Worm (Caenorhabditis elegans) whole organism, young adult: Measurements from ENCODE around the gene F56C9.8.

Experiments used
- B0019.2 ChIP-seq: fragments of 200-800 bp; sonication (Bioruptor generic); conservative IDR thresholded peaks from 2 replicates; pipeline ENCODE4 v1.3.6; 2022; ENCODE audit warnings: missing genetic modification reagents, missing genetic modification characterization, missing compliant biosample characterization
- B0261.1 ChIP-seq: sonication (generic microtip); optimal IDR thresholded peaks from 2 replicates; lab custom pipeline; 2016; ENCODE audit warnings: mild to moderate bottlenecking, missing genetic modification characterization, moderate library complexity, missing compliant biosample characterization
- B0336.3 ChIP-seq: fragments of 200-800 bp; sonication (Bioruptor generic); IDR thresholded peaks from 2 replicates; pipeline ENCODE4 v1.3.6; 2022; ENCODE audit warnings: missing genetic modification characterization, missing compliant biosample characterization
- C06A6.2 ChIP-seq: fragments of 200-800 bp; sonication (Bioruptor generic); conservative IDR thresholded peaks from 2 replicates; pipeline ENCODE4 v1.3.6; 2022; ENCODE audit warnings: missing genetic modification characterization, missing compliant biosample characterization
- F23B12.7 ChIP-seq: sonication (generic microtip); optimal IDR thresholded peaks from 2 replicates; lab custom pipeline; 2017; ENCODE audit warnings: missing genetic modification characterization, mild to moderate bottlenecking, missing compliant biosample characterization, antibody characterized with exemption, moderate library complexity; ENCODE audit not compliant: insufficient read depth
- F33H1.4 ChIP-seq: fragments of 200-800 bp; sonication (Bioruptor generic); IDR thresholded peaks from 2 replicates; pipeline ENCODE4 v1.3.6; 2022; ENCODE audit warnings: missing genetic modification reagents, missing genetic modification characterization, missing compliant biosample characterization
- F37B4.10 ChIP-seq: fragments of 200-800 bp; sonication (Bioruptor generic); IDR thresholded peaks from 2 replicates; pipeline ENCODE4 v1.3.6; 2022; ENCODE audit warnings: missing genetic modification characterization, missing compliant biosample characterization
- F57A8.1 ChIP-seq: fragments of 200-800 bp; sonication (Bioruptor generic); optimal IDR thresholded peaks from 2 replicates; lab custom pipeline; 2018; ENCODE audit warnings: mild to moderate bottlenecking, missing genetic modification characterization, moderate library complexity, missing compliant biosample characterization
- Y56A3A.18 ChIP-seq: fragments of 200-800 bp; sonication (Bioruptor generic); IDR thresholded peaks from 2 replicates; pipeline ENCODE4 v1.3.6; 2022; ENCODE audit warnings: missing genetic modification reagents, missing genetic modification characterization, missing compliant biosample characterization
- aptf-2 ChIP-seq: fragments of 200-800 bp; sonication (Bioruptor generic); conservative IDR thresholded peaks from 2 replicates; pipeline ENCODE4 v1.3.6; 2022; ENCODE audit warnings: missing genetic modification reagents, missing genetic modification characterization, missing compliant biosample characterization
- bed-1 ChIP-seq: fragments of 200-800 bp; sonication (Bioruptor generic); IDR thresholded peaks from 2 replicates; pipeline ENCODE4 v1.3.6; 2022; ENCODE audit warnings: missing genetic modification reagents, missing genetic modification characterization, missing compliant biosample characterization
- ccch-3 ChIP-seq: fragments of 200-800 bp; sonication (Bioruptor generic); optimal IDR thresholded peaks from 2 replicates; lab custom pipeline; 2018; ENCODE audit warnings: mild to moderate bottlenecking, missing genetic modification characterization, missing compliant biosample characterization
- cebp-1 ChIP-seq, 2 experiments: fragments of 200-800 bp in 1 of 2; sonication (Bioruptor generic) in 1 of 2; sonication (generic microtip) in 1 of 2; IDR thresholded peaks in 1 of 2; optimal IDR thresholded peaks in 1 of 2; 2 replicates each; pipeline versions ENCODE4 v1.3.6 to Lab custom; 2017 to 2022; ENCODE audit warnings: missing compliant biosample characterization in 2 of 2, missing genetic modification characterization in 2 of 2, mild to moderate bottlenecking in 1 of 2, missing genetic modification reagents in 1 of 2, moderate library complexity in 1 of 2
- cebp-2 ChIP-seq: fragments of 200-800 bp; sonication (Bioruptor generic); IDR thresholded peaks from 2 replicates; pipeline ENCODE4 v1.3.6; 2022; ENCODE audit warnings: missing genetic modification characterization, missing compliant biosample characterization
- ceh-40 ChIP-seq: fragments of 200-800 bp; sonication (Bioruptor generic); IDR thresholded peaks from 2 replicates; pipeline ENCODE4 v1.3.6; 2022; ENCODE audit warnings: missing genetic modification characterization, missing compliant biosample characterization
- die-1 ChIP-seq: sonication (generic microtip); optimal IDR thresholded peaks from 2 replicates; lab custom pipeline; 2016; ENCODE audit warnings: missing genotype, mild to moderate bottlenecking, missing genetic modification characterization, missing compliant biosample characterization
- dox-1 ChIP-seq: fragments of 200-800 bp; sonication (Bioruptor generic); IDR thresholded peaks from 2 replicates; pipeline ENCODE4 v1.3.6; 2022; ENCODE audit warnings: missing genetic modification reagents, missing genetic modification characterization, missing compliant biosample characterization
- dpff-1 ChIP-seq: sonication (generic microtip); optimal IDR thresholded peaks from 2 replicates; lab custom pipeline; 2017; ENCODE audit warnings: mild to moderate bottlenecking, missing genetic modification characterization, missing compliant biosample characterization
- ets-4 ChIP-seq: fragments of 200-800 bp; sonication (Bioruptor generic); optimal IDR thresholded peaks from 2 replicates; lab custom pipeline; 2018; ENCODE audit warnings: mild to moderate bottlenecking, missing genetic modification characterization, missing compliant biosample characterization
- hlh-12 ChIP-seq: sonication (generic microtip); optimal IDR thresholded peaks from 2 replicates; lab custom pipeline; 2016; ENCODE audit warnings: missing genetic modification characterization, missing compliant biosample characterization
- hmg-1.2 ChIP-seq: fragments of 200-800 bp; sonication (Bioruptor generic); IDR thresholded peaks from 2 replicates; pipeline ENCODE4 v1.3.6; 2022; ENCODE audit warnings: missing genetic modification reagents, missing genetic modification characterization, missing compliant biosample characterization
- hmg-20 ChIP-seq: fragments of 200-800 bp; sonication (Bioruptor generic); IDR thresholded peaks from 2 replicates; pipeline ENCODE4 v1.3.6; 2022; ENCODE audit warnings: missing genetic modification reagents, missing genetic modification characterization, missing compliant biosample characterization
- lag-1 ChIP-seq: fragments of 200-800 bp; sonication (Bioruptor generic); IDR thresholded peaks from 2 replicates; pipeline ENCODE4 v1.3.6; 2022; ENCODE audit warnings: missing genetic modification reagents, missing genetic modification characterization, missing compliant biosample characterization
- lin-26 ChIP-seq: fragments of 200-800 bp; sonication (Bioruptor generic); IDR thresholded peaks from 2 replicates; pipeline ENCODE4 v1.3.6; 2022; ENCODE audit warnings: missing genetic modification reagents, missing genetic modification characterization, missing compliant biosample characterization
- lin-40 ChIP-seq: sonication (generic microtip); optimal IDR thresholded peaks from 2 replicates; lab custom pipeline; 2016; ENCODE audit warnings: missing genetic modification characterization, mild to moderate bottlenecking, missing compliant biosample characterization, missing genotype, missing genetic modification reagents
- lin-54 ChIP-seq: fragments of 200-800 bp; sonication (Bioruptor generic); optimal IDR thresholded peaks from 2 replicates; lab custom pipeline; 2018; ENCODE audit warnings: mild to moderate bottlenecking, missing genetic modification characterization, missing compliant biosample characterization
- lsy-27 ChIP-seq: sonication (generic microtip); optimal IDR thresholded peaks from 2 replicates; lab custom pipeline; 2017; ENCODE audit warnings: missing genetic modification characterization, mild to moderate bottlenecking, missing compliant biosample characterization, antibody characterized with exemption, missing genotype, borderline replicate concordance; ENCODE audit not compliant: insufficient read depth
- madf-10 ChIP-seq: sonication (generic microtip); optimal IDR thresholded peaks from 2 replicates; lab custom pipeline; 2016; ENCODE audit warnings: mild to moderate bottlenecking, missing genetic modification characterization, missing compliant biosample characterization
- madf-6 ChIP-seq: fragments of 200-800 bp; sonication (Bioruptor generic); IDR thresholded peaks from 2 replicates; pipeline ENCODE4 v1.3.6; 2022; ENCODE audit warnings: missing genetic modification reagents, missing genetic modification characterization, missing compliant biosample characterization
- madf-8 ChIP-seq: fragments of 200-800 bp; sonication (Bioruptor generic); conservative IDR thresholded peaks from 2 replicates; pipeline ENCODE4 v1.3.6; 2022; ENCODE audit warnings: missing genetic modification reagents, missing genetic modification characterization, missing compliant biosample characterization
- mcd-1 ChIP-seq: fragments of 200-800 bp; sonication (Bioruptor generic); IDR thresholded peaks from 2 replicates; pipeline ENCODE4 v1.3.6; 2022; ENCODE audit warnings: missing genetic modification reagents, missing genetic modification characterization, missing compliant biosample characterization
- nfyb-1 ChIP-seq: fragments of 200-800 bp; sonication (Bioruptor generic); IDR thresholded peaks from 2 replicates; pipeline ENCODE4 v1.3.6; 2022; ENCODE audit warnings: missing genetic modification reagents, missing genetic modification characterization, missing compliant biosample characterization
- nhr-120 ChIP-seq: fragments of 200-800 bp; sonication (Bioruptor generic); IDR thresholded peaks from 2 replicates; pipeline ENCODE4 v1.3.6; 2022; ENCODE audit warnings: missing genetic modification characterization, missing compliant biosample characterization
- nhr-80 ChIP-seq: sonication (generic microtip); optimal IDR thresholded peaks from 2 replicates; lab custom pipeline; 2016; ENCODE audit warnings: missing genetic modification characterization, missing compliant biosample characterization
- nhr-90 ChIP-seq: sonication (generic microtip); optimal IDR thresholded peaks from 2 replicates; lab custom pipeline; 2016; ENCODE audit warnings: missing genotype, mild to moderate bottlenecking, missing genetic modification characterization, missing compliant biosample characterization
- pbrm-1 ChIP-seq: fragments of 200-800 bp; sonication (Bioruptor generic); IDR thresholded peaks from 2 replicates; pipeline ENCODE4 v1.3.6; 2022; ENCODE audit warnings: missing genetic modification reagents, missing genetic modification characterization, missing compliant biosample characterization
- pha-4 ChIP-seq: fragments of 150-350 bp; sonication (generic microtip); optimal IDR thresholded peaks from 2 replicates; lab custom pipeline; 2014; ENCODE audit warnings: missing biosample characterization, missing genetic modification reagents, missing genetic modification characterization
- rcor-1 ChIP-seq: fragments of 200-800 bp; sonication (Bioruptor generic); IDR thresholded peaks from 2 replicates; pipeline ENCODE4 v1.3.6; 2022; ENCODE audit warnings: missing genetic modification reagents, missing genetic modification characterization, missing compliant biosample characterization
- sea-2 ChIP-seq: fragments of 200-800 bp; sonication (Bioruptor generic); IDR thresholded peaks from 2 replicates; pipeline ENCODE4 v1.3.6; 2022; ENCODE audit warnings: missing genetic modification characterization, missing compliant biosample characterization
- snpc-1.1 ChIP-seq: sonication (generic microtip); optimal IDR thresholded peaks from 2 replicates; lab custom pipeline; 2017; ENCODE audit warnings: missing genetic modification characterization, mild to moderate bottlenecking, missing compliant biosample characterization, antibody characterized with exemption, moderate library complexity, missing genotype, missing genetic modification reagents; ENCODE audit not compliant: insufficient read depth
- snpc-4 ChIP-seq, 5 experiments: fragments of 150-350 bp in 1 of 5; sonication (generic microtip) in 4 of 5; optimal IDR thresholded peaks; 2 replicates each; lab custom pipeline; 2014 to 2018; ENCODE audit warnings: missing genetic modification characterization in 5 of 5, missing biosample characterization in 3 of 5, antibody characterized with exemption in 2 of 5, mild to moderate bottlenecking in 2 of 5, missing compliant biosample characterization in 2 of 5, missing genotype in 2 of 5, moderate library complexity in 2 of 5, missing genetic modification reagents in 1 of 5
- somi-1 ChIP-seq: fragments of 200-800 bp; sonication (Bioruptor generic); optimal IDR thresholded peaks from 2 replicates; lab custom pipeline; 2018; ENCODE audit warnings: mild to moderate bottlenecking, missing genetic modification characterization, missing compliant biosample characterization
- unc-130 ChIP-seq: sonication (generic microtip); optimal IDR thresholded peaks from 2 replicates; lab custom pipeline; 2016; ENCODE audit warnings: missing genetic modification reagents, missing genetic modification characterization, missing compliant biosample characterization
- ztf-26 ChIP-seq: sonication (generic microtip); optimal IDR thresholded peaks from 2 replicates; lab custom pipeline; 2017; ENCODE audit warnings: missing genetic modification characterization, missing compliant biosample characterization

The F56C9.8 gene

DNA sequence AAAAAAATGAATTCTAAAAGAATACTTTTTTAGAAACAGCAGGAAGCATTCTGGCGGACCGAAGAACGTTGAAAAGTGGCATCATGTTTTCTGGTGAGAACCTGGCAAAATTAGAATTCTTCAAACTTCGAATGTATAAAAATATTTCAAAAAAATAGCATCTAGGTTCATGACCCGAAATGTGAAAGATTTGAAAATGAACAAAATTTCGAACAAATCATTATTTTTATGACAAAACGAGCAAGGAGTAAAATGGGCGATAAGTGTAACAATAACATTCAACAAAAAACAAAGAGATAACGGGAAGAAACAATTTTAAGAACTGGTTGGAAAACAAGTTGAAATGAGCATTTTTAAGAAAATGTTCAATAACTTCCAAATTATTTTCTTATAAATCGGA is 44.0 kb downstream of the F56C9.8 start, which contains the start of gene psd-1:
psd-1 (minus strand) TSS at position 101 of the 400 bp plus-strand sequence.
- TF ChIP-seq B0336.3 (GFP tag; lab: Robert Waterston, UW): no peak

DNA sequence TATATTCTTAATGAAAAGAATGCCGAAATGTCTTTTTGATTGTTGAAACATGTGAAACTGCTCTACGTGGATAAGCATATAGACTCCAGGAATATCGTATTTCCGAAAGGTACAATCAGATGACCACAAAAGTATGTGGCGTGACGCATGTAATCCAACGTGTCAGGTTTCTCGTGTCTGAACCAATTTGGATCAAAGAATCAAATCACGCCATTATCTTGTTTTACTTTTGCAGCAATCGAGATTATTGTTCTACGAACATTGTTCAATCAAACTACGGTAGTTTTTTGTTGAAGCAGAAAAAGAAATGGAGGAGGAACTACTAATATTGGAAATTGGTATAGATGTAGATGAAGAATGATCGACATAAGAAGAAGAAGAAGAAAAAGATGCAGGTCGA is 45.6 kb downstream of the F56C9.8 start:
- TF ChIP-seq Y56A3A.18 (GFP tag; lab: Robert Waterston, UW): no peak
- TF ChIP-seq B0261.1 (tag; lab: Kevin White, UChicago): no peak
- no peak for TF ChIP-seq dox-1 (GFP tag; lab: Robert Waterston, UW)
- no peak for TF ChIP-seq nhr-120 (GFP tag; lab: Robert Waterston, UW)
- no peak for TF ChIP-seq F23B12.7 (tag; lab: Kevin White, UChicago)
- no peak for TF ChIP-seq hmg-20 (GFP tag; lab: Robert Waterston, UW)
- TF ChIP-seq pha-4: no peak
- no peak for TF ChIP-seq cebp-2 (GFP tag; lab: Robert Waterston, UW)
- TF ChIP-seq hmg-1.2 (GFP tag; lab: Robert Waterston, UW): no peak
- TF ChIP-seq ets-4: no peak
- no peak for TF ChIP-seq lag-1
- TF ChIP-seq hlh-12: no peak
- no peak for TF ChIP-seq nfyb-1
- no peak for TF ChIP-seq dpff-1 (tag; lab: Kevin White, UChicago)
- no peak for TF ChIP-seq bed-1
- TF ChIP-seq lin-54 (GFP tag; lab: Kevin White, UChicago): no peak
- TF ChIP-seq madf-10 (tag; lab: Kevin White, UChicago): no peak
- TF ChIP-seq F57A8.1 (GFP tag; lab: Kevin White, UChicago): no peak
- no peak for TF ChIP-seq ceh-40 (GFP tag; lab: Robert Waterston, UW)

DNA sequence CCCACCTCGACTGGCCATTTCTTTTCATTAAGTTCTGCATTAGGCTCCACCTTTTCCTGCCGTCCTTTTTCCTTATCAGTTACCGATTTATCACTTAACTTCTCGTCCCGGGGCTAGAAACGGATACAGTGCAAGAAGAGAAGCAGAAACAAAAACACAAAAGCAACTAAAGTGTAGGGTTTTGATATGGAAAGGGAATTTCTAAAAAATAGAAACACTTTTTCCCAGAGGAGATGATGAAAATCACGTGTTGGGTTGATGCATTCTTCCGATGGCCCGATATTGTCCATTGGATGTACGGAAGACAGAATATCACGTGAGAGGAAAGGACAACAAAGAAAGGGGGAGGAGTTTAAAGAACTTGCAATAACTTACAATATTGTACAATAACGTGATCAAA is 46.5 kb downstream of the F56C9.8 start:
- 0 out of 2 replicates have a peak, but pooled peaks have one; percentile 19 for TF ChIP-seq mcd-1
- TF ChIP-seq F37B4.10 (GFP tag; lab: Robert Waterston, UW): no peak
- peak; percentile 52 for TF ChIP-seq nhr-80 (tag; lab: Kevin White, UChicago)
- peak; percentile 59 for TF ChIP-seq somi-1 (GFP tag; lab: Kevin White, UChicago)
- peak; percentile 51 for TF ChIP-seq lin-40 (tag; lab: Kevin White, UChicago)
- no peak for TF ChIP-seq cebp-1 (GFP tag; IDR thresholded peaks at IDR 0.05; lab: Robert Waterston, UW)
- TF ChIP-seq cebp-1 (tag; optimal IDR thresholded peaks at IDR 0.05; lab: Kevin White, UChicago): peak; percentile 45
- peak; percentile 63 for TF ChIP-seq ztf-26
- TF ChIP-seq lin-26 (GFP tag; lab: Robert Waterston, UW): peak; percentile 42; the same call in 1 of the 2 replicates
- no peak for TF ChIP-seq snpc-1.1 (tag; lab: Kevin White, UChicago)
- peak; percentile 8 for TF ChIP-seq nhr-90 (tag; lab: Kevin White, UChicago)
- TF ChIP-seq lin-54 (GFP tag; lab: Kevin White, UChicago): peak; percentile 3
- no peak for TF ChIP-seq aptf-2 (GFP tag; lab: Robert Waterston, UW)
- peak; percentile 8 for TF ChIP-seq die-1 (tag; lab: Kevin White, UChicago)
- peak; percentile 37; the same call in 1 of the 2 replicates for TF ChIP-seq pbrm-1 (GFP tag; lab: Robert Waterston, UW)

DNA sequence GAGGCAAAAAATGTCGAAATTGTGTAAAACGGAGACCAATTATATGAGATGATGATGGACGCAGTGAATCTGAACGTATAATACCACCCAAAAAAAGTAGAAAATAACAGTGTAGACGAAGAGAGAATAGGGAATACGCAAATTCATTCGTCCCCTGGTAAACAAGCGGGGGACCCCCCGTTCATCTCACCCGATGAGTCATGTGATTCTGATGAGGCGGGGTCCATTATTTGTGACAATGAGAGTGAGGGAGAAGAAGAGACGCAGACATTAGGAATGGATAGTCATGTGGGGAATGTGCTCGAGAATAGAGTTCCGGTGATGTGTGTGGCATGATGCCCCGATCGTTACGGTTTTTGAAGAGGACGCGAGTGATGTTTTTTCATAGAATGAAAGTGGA is 47.2 kb downstream of the F56C9.8 start:
- peak; percentile 37; the same call in 1 of the 2 replicates for TF ChIP-seq madf-6 (GFP tag; lab: Robert Waterston, UW)
- no peak for TF ChIP-seq dpff-1 (tag; lab: Kevin White, UChicago)
- no peak for TF ChIP-seq sea-2
- TF ChIP-seq ccch-3 (GFP tag; lab: Kevin White, UChicago): no peak
- 0 out of 2 replicates have a peak, but pooled peaks have one; percentile 9 for TF ChIP-seq F33H1.4 (GFP tag; lab: Robert Waterston, UW)
- TF ChIP-seq C06A6.2 (GFP tag; lab: Robert Waterston, UW): no peak
- no peak for TF ChIP-seq lsy-27 (tag; lab: Kevin White, UChicago)
- 0 out of 2 replicates have a peak, but pooled peaks have one; percentile 52 for TF ChIP-seq pbrm-1 (GFP tag; lab: Robert Waterston, UW)
- TF ChIP-seq unc-130 (GFP tag; lab: Kevin White, UChicago): no peak
- TF ChIP-seq B0019.2 (GFP tag; lab: Robert Waterston, UW): no peak
- no peak for TF ChIP-seq rcor-1 (GFP tag; lab: Robert Waterston, UW)
- TF ChIP-seq madf-8 (GFP tag; lab: Robert Waterston, UW): no peak
- no peak for TF ChIP-seq snpc-4 (GFP tag; optimal IDR thresholded peaks at IDR 0.05; lab: Kevin White, UChicago)
- peak in 1 of 4 experiments; percentile 6 for TF ChIP-seq snpc-4 (tag; optimal IDR thresholded peaks at IDR 0.05; lab: Kevin White, UChicago)
